Fruit fly (Drosophila melanogaster) whole organism: ENCODE data around the gene Tlk.

Source experiments
- CG8478 ChIP-seq: fragments of >200 bp; optimal IDR thresholded peaks from 2 replicates; lab custom pipeline; 2018; ENCODE audit warnings: inconsistent platforms
- Dll ChIP-seq: fragments of >200 bp; optimal IDR thresholded peaks from 2 replicates; lab custom pipeline; 2017
- EcR ChIP-seq, 2 experiments: fragments of >200 bp; optimal IDR thresholded peaks; 2 replicates each; lab custom pipeline; 2017; ENCODE audit warnings: missing biosample characterization in 2 of 2, missing genetic modification characterization in 2 of 2, missing genetic modification reagents in 2 of 2
- pan ChIP-seq: fragments of >200 bp; optimal IDR thresholded peaks from 2 replicates; lab custom pipeline; 2017
- psq ChIP-seq: fragments of >200 bp; optimal IDR thresholded peaks from 2 replicates; lab custom pipeline; 2017
- usp ChIP-seq: fragments of >200 bp; optimal IDR thresholded peaks from 2 replicates; lab custom pipeline; 2017; ENCODE audit warnings: missing biosample characterization, missing genetic modification characterization, mixed read lengths

The Tlk gene

dm6 chrX:3680703-3681270 is 39.0 kb upstream of the Tlk start:
- no peak for TF ChIP-seq Dll
- TF ChIP-seq psq (lab: Kevin White, UChicago): no peak
- TF ChIP-seq CG8478 (lab: Kevin White, UChicago): no peak
- TF ChIP-seq usp: no peak
- no peak for TF ChIP-seq pan (lab: Kevin White, UChicago)
- TF ChIP-seq EcR (GFP tag; optimal IDR thresholded peaks at IDR 0.05; lab: Kevin White, UChicago): no peak

DNA sequence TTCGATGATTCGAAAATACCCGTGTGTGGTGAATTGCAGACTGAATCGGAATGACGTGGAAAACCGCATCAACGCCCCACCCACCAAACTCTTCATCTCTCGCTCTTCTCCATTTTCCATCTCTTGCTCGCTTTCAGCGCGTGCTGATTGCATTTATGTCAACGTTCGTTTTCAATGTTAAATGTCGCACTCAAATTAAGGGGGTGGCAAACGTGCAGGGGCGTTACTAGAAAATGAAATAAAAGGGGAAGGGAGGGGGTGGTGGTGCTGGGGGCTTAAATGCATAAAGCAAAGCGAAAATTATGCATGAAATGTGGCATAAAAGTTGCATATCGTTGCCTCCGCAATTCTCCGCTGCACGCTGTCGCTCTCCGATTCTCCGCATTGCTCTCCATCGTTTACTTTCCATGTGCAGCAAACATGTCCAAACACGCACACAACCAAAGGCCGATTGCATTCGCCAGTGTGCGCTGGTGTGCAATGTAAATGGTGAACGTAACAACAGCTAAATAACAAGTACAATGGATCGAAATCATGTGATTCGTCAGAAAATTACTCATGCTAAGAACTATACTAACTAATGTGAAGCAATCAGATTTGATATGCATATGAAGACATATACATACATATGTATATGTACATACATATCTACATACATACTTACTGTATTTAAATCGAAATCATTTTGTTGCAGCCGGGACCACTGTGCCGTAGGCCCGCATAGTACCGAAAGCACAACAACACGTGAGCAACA is 37.9 kb upstream of the Tlk start:
- TF ChIP-seq EcR (GFP tag; optimal IDR thresholded peaks at IDR 0.05; lab: Kevin White, UChicago): peak in 1 of 2 experiments; percentile 49
- no peak for TF ChIP-seq Dll

DNA sequence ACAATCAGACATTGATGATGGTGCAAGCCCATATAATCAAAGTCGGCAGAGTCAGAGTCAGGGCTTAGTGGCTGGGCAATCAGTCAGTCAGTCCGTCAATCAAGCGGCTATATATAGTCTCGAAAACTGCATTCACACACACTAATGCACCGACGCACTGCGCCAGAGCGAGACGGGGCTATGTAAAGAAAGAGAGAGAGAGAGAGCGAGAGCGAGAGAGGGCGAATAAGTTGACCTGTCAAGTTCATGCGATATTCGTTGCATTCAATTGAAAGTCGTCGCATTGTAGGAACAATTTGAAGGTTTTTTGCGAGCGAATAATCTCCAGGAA is 37.4 kb upstream of the Tlk start:
- TF ChIP-seq pan (lab: Kevin White, UChicago) (no peak), usp (no peak), CG8478 (lab: Kevin White, UChicago) (no peak), psq (lab: Kevin White, UChicago) (no peak), EcR (GFP tag; optimal IDR thresholded peaks at IDR 0.05; lab: Kevin White, UChicago) (peak in 1 of 2 experiments; percentile 46)

- TF ChIP-seq pan (lab: Kevin White, UChicago): no peak
- no peak for TF ChIP-seq Dll
- TF ChIP-seq CG8478 (lab: Kevin White, UChicago): no peak
- TF ChIP-seq psq (lab: Kevin White, UChicago): no peak
- TF ChIP-seq EcR (GFP tag; optimal IDR thresholded peaks at IDR 0.05; lab: Kevin White, UChicago): no peak
- TF ChIP-seq usp: no peak
Observed at dm6 chrX:3684809-3685533, 34.8 kb upstream of the Tlk start.

- TF ChIP-seq pan (lab: Kevin White, UChicago): no peak
- TF ChIP-seq Dll: no peak
- no peak for TF ChIP-seq usp
- TF ChIP-seq CG8478 (lab: Kevin White, UChicago): no peak
- TF ChIP-seq psq (lab: Kevin White, UChicago): no peak
- no peak for TF ChIP-seq EcR (GFP tag; optimal IDR thresholded peaks at IDR 0.05; lab: Kevin White, UChicago)
Observed at dm6 chrX:3685534-3685922, 34.3 kb upstream of the Tlk start.

DNA sequence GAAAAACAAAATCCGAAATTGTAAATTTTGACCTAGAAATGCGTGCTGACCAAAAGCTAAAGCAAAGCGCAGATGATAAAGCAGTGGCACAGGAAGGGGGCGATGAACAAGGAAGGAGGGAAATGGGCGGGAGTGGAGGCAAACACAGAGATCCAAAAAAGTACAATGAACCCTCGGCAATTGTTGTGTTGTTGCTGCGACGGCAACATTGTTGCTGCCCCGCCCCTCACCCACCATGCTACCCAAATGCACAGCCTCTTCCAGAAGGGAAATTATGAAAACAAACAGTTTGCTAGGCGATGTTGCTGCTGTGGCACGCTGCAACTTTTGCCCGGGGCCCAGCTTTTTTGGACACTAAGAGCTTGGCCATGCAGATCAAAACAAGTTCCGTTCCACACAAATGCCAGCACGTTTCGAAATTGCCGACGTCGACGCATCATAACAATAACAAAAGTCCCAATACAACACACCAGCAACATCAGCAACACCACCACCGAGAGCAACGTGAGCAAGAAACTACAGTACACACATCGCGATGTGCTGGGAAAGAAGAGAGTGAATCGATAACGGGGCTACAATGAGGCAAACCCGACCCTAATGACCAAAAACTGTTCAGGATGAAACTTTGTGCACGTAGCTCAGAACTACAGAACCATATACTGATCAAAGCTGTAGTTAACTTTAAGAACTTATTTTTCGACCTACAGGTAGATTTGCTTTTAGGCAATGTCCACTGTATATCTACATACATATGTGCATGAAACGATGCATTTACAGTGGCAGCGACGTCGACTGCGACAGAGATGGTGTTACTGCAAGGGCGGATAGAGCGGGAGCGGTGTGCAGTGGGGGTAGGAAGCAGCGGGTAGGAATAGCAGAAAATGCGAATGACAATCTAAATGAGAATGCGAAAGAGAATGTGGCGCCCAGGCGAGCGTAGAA is 33.1 kb upstream of the Tlk start:
- TF ChIP-seq usp: no peak
- TF ChIP-seq EcR (GFP tag; optimal IDR thresholded peaks at IDR 0.05; lab: Kevin White, UChicago): peak in 1 of 2 experiments; percentile 27

DNA sequence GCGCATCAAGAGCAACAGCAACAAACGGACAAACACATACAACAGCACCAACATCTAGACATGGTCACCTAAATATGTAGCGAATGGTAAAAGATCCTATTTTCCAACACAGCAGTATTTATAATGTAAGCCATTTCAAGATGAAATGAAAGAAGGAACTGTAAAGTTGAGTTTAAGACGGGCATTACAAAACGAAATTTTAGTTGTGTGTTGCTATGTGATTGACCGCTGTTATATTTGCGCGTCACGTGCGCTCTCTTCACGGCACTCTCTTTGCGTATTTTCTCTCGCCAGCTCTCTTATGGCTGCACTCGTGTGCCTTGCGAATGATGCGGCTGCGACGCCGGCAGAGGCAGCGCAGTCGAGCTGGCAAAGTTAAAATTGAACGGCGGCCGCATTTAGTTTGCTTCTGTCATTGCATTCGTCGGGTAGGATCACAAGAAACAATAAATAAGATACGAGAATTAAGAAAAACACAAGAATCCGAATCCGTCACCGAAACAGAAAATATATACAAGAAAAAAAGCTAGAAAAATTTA is 31.9 kb upstream of the Tlk start:
- TF ChIP-seq CG8478 (lab: Kevin White, UChicago): no peak
- TF ChIP-seq Dll: peak; percentile 71
- TF ChIP-seq EcR (GFP tag; optimal IDR thresholded peaks at IDR 0.05; lab: Kevin White, UChicago): no peak
- no peak for TF ChIP-seq pan (lab: Kevin White, UChicago)
- TF ChIP-seq psq (lab: Kevin White, UChicago): no peak
- no peak for TF ChIP-seq usp

DNA sequence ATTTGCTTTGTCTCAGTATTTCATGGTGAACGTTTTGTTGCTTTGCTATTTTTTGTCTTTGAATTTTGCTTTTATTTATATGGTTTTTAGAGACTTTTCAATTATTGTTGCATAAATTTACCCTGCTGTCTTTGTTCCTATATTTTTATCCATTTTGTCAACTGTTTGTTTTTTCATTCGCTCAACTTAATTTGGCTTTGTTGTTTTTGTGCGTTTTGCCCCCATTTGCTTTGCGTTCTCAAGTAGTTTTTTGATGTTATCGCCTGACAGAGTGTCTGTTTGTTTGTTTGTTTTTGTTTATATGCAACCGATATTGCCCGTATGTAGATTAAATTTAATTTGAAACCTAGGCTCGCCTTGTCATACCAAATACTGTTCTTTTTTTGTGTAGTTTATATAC is 31.2 kb upstream of the Tlk start:
- TF ChIP-seq CG8478 (lab: Kevin White, UChicago) (no peak), Dll (no peak), pan (lab: Kevin White, UChicago) (no peak), psq (lab: Kevin White, UChicago) (no peak), EcR (GFP tag; optimal IDR thresholded peaks at IDR 0.05; lab: Kevin White, UChicago) (no peak), usp (no peak)

- TF ChIP-seq psq (lab: Kevin White, UChicago) (no peak), Dll (peak; percentile 89), pan (lab: Kevin White, UChicago) (no peak)
Observed at dm6 chrX:3689079-3689478, 30.7 kb upstream of the Tlk start.

- no peak for TF ChIP-seq usp
- TF ChIP-seq CG8478 (lab: Kevin White, UChicago): no peak
- TF ChIP-seq Dll: no peak
- TF ChIP-seq EcR (GFP tag; optimal IDR thresholded peaks at IDR 0.05; lab: Kevin White, UChicago): no peak
- TF ChIP-seq pan (lab: Kevin White, UChicago): no peak
- no peak for TF ChIP-seq psq (lab: Kevin White, UChicago)
Observed at dm6 chrX:3690631-3691030, 29.2 kb upstream of the Tlk start.

DNA sequence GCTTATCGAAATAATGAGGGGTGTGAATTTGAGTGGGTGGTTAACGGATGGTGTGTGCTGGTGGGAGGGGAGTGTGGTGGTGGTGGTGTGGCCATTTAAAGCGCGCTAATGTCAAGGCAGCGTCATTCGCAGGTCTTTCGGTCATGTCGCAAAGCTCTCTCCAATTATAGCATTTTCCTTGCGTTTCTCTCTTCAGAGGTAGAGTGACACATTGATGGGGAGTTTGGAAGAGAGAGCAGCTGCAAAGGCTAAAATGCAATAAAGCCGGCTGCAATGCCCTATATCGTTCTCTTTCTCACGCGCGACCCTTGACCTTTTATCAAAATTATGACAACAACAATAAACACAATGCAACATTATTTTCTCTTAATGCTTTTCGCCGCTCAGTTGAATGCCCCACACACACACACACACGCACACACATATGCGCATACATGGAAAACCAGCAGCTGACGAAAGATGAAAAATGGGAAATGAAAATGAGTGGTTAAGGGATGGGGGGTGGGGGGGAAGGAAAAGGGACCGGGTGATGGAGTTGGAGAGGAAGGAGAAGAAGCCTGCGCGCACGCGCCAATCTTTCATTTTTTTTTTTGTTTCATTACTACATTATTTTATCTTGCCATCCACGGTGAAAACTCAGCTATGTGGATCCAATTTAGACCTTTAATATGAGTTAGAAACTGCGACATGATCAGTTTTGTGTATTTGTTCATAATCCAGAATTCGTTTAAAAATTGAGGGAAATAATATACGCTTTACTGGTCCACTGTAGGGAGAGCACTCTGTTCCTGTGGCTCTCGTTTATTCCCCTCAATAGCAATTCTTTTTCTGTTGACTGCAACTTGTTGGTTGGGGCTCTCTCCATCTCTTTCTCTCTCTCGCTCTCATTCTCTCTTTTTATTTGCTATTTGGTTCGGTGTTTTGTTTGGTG is 27.9 kb upstream of the Tlk start:
- TF ChIP-seq psq (lab: Kevin White, UChicago) (no peak), EcR (GFP tag; optimal IDR thresholded peaks at IDR 0.05; lab: Kevin White, UChicago) (peak in 1 of 2 experiments; percentile 70)
